Worm (Caenorhabditis elegans): ENCODE data around the gene eri-12.
"Not testable (repeated sequence)": the region's sequence is repeated elsewhere in the genome, so short reads cannot be mapped to it uniquely, and the experiment has no call there.

The eri-12 gene

ce11 chrIV:12157915-12158314 is 1.3 kb downstream of the eri-12 start:
- TF ChIP-seq ceh-28 (tag; optimal IDR thresholded peaks at IDR 0.05), result peak; percentile 34
- TF ChIP-seq fos-1 (tag; optimal IDR thresholded peaks at IDR 0.05), result no peak
- no peak for TF ChIP-seq nhr-43 (tag; optimal IDR thresholded peaks at IDR 0.05; ENCODE audit: poor library complexity, severe bottlenecking)
- TF ChIP-seq snpc-4 (tag; optimal IDR thresholded peaks at IDR 0.05), result no peak
- no peak for TF ChIP-seq ztf-4 (tag; optimal IDR thresholded peaks at IDR 0.05)
- TF ChIP-seq eor-1 (tag; optimal IDR thresholded peaks at IDR 0.05), result no peak
- TF ChIP-seq nhr-25 (tag; optimal IDR thresholded peaks at IDR 0.05), result peak; percentile 7

- no peak for TF ChIP-seq skn-1 (tag; optimal IDR thresholded peaks at IDR 0.05)
- TF ChIP-seq elt-3 (tag; optimal IDR thresholded peaks at IDR 0.05), result no peak
- TF ChIP-seq egl-5 (tag; optimal IDR thresholded peaks at IDR 0.05), result no peak
Measured at ce11 chrIV:12160421-12160820, 3.8 kb downstream of the eri-12 start.

DNA sequence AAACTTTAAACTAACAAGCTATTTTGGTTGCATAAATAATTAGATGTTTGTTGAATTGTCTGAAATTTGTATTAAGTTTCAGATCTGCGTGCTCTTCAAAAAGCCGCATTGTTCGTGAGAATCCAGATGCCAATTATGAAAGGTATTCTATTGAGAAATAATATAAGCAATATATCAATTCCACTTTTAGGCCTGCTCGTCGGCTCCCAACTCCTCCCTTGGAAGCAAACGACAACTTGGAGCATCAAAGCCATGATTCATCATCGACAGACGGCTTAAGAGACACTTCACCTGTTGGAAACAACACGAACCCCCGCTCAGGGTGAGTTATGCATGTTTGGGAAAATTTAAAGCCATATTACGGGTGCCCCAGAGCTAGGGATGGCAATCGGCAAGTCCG is 6.1 kb downstream of the eri-12 start:
- TF ChIP-seq ceh-28 (tag; optimal IDR thresholded peaks at IDR 0.05) (no peak), mdl-1 (tag; optimal IDR thresholded peaks at IDR 0.05) (no peak), fkh-10 (GFP tag; optimal IDR thresholded peaks at IDR 0.05) (no peak), ceh-9 (tag; optimal IDR thresholded peaks at IDR 0.05) (no peak), ceh-16 (tag; optimal IDR thresholded peaks at IDR 0.05) (no peak), unc-39 (tag; optimal IDR thresholded peaks at IDR 0.05) (no peak), unc-62 (GFP tag; optimal IDR thresholded peaks at IDR 0.05) (no peak), skn-1 (tag; optimal IDR thresholded peaks at IDR 0.05) (no peak), nhr-237 (tag; optimal IDR thresholded peaks at IDR 0.05) (no peak), jun-1 (tag; optimal IDR thresholded peaks at IDR 0.05) (no peak)

DNA sequence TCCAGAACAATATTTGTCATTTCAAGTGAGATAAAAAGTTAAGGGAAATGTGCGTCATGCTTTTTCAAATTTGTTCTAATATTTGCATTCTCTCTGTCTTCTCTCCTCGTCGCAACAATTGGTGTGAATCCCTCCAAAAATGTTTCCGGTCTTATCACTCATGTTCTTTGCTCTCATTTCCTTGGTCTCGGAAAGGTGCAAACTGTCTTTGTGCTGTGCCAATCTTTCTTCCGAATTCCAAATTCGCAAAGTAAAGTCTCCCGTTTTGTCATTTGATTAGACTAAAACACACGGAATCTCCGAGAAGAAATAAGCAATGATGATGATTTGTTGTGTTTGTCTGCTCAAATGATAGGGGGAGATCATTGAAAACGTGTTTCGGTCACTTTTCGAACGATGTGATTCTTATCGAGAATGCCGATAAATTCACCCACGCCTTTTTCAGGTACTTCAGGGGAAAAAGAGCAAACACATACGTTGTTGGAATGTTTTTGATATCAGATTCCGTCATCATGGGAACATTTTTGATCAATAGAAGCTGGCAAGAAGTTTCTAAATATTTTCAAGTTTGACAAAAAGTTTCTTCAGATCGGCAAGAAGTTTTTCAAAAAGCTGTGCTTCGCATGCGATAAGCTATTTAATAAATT is 8.9 kb downstream of the eri-12 start:
- TF ChIP-seq elt-2 (tag; optimal IDR thresholded peaks at IDR 0.05) (peak; percentile 65), pha-4 (tag; optimal IDR thresholded peaks at IDR 0.05) (peak; percentile 49), pqm-1 (tag; optimal IDR thresholded peaks at IDR 0.05) (peak; percentile 45), eor-1 (tag; optimal IDR thresholded peaks at IDR 0.05) (no peak), nhr-25 (tag; optimal IDR thresholded peaks at IDR 0.05) (no peak)

ce11 chrIV:12167944-12168343 is 11.3 kb downstream of the eri-12 start, which contains the start of gene F20B10.3:
TSS of gene F20B10.3 (plus strand) at chrIV:12168244.
- TF ChIP-seq snpc-4 (tag; optimal IDR thresholded peaks at IDR 0.05), result no peak
- no peak for TF ChIP-seq hmg-11 (tag; optimal IDR thresholded peaks at IDR 0.05)
- no peak for TF ChIP-seq nhr-23 (tag; optimal IDR thresholded peaks at IDR 0.05)

- TF ChIP-seq egl-27, aly-2, ZK546.5 (tag; optimal IDR thresholded peaks at IDR 0.05): not testable (repeated sequence)
Measured at ce11 chrIV:12178235-12178634, 21.6 kb downstream of the eri-12 start, which contains the start of gene nlr-1. TSS of gene nlr-1 (minus strand) at chrIV:12178335.

DNA sequence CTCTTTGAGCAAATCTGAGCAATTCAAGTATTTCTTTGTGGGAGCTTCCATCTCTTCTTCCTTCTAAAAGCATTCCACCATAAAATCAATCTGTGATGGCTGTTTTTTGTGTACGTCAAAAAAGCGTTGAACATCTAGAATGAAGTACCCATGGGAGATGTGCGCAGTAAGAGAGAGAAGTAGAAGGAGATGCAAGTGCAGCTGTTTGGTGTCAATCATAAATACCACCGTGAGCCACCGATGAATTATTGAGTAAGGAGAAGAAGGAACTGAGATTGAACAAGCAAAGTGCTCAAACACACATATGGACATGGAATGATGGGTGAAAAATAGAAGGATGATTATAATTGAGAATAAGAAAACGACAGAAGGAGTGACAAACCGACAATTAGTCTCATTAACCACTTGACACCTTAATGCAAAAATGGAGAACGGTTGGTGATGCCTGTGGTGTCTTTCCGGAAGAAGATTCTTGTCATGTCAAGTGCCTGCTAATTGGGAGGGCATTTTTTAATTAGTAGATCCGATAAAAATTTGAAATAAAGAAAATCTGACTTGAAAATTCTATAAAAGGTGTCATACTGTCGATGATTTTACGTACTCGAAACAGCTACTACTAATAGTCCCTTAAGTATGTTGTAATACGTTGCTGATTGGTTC is 35.6 kb downstream of the eri-12 start:
- TF ChIP-seq fos-1 (tag; optimal IDR thresholded peaks at IDR 0.05) (no peak), lin-39 (tag; optimal IDR thresholded peaks at IDR 0.05) (peak; percentile 28)

- no peak for TF ChIP-seq mdl-1 (tag; optimal IDR thresholded peaks at IDR 0.05)
- no peak for TF ChIP-seq lsy-12 (tag; optimal IDR thresholded peaks at IDR 0.05)
- no peak for TF ChIP-seq nhr-237 (tag; optimal IDR thresholded peaks at IDR 0.05)
- no peak for TF ChIP-seq lin-15B (tag; optimal IDR thresholded peaks at IDR 0.05)
- no peak for TF ChIP-seq ceh-9 (tag; optimal IDR thresholded peaks at IDR 0.05)
- no peak for TF ChIP-seq snpc-4 (tag; optimal IDR thresholded peaks at IDR 0.05)
- TF ChIP-seq daf-12 (tag; optimal IDR thresholded peaks at IDR 0.05), result no peak
- TF ChIP-seq nhr-23 (tag; optimal IDR thresholded peaks at IDR 0.05), result no peak
- TF ChIP-seq nhr-12 (tag; optimal IDR thresholded peaks at IDR 0.05), result no peak
Measured at ce11 chrIV:12193338-12193737, 36.7 kb downstream of the eri-12 start.

All from whole organism, L3 larva.